Fruit fly (Drosophila melanogaster): Measurements from ENCODE around the gene ss.

ss gene

DNA sequence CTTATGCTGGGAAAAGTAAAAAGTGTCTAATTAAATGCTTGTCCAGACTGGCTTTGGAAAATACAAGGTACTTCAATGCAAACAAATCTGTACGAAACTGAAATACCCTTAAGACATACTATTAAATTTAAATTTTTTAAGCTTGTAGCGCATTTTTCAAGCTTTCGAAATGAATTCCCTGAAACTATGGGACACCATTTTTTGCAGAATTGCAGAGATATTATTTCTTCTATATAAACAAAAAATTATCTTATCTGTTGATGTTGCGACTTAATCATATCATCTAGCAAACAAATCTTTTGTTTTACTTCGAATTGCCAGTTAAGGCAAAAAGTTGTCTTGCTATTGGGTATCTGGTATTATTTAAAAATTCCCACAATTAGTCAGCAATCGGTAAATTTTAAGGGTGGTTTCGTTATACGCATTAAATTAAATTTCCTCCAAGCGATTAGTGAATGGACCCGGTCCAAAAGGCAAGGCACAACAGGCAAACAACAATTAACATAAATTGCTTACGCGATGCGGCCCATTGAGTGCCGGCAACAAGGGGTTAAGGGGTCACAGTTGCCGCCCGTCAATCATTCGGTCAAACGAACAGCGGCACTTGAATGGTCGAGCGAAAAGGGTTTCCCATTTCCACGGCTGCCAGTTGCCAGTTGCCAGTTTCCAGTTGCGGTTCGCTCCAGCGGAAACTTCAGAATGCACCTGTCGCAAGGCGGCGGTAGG is 67.0 kb downstream of the ss start (continued):
- TF ChIP-seq Smox (GFP tag; optimal IDR thresholded peaks at IDR 0.05) (peak; percentile 57), CG6792 (GFP tag; optimal IDR thresholded peaks at IDR 0.05) (peak; percentile 31), CG8319 (GFP tag; optimal IDR thresholded peaks at IDR 0.05) (no peak), CG4318 (GFP tag; optimal IDR thresholded peaks at IDR 0.05) (peak; percentile 70), CG1621 (tag; optimal IDR thresholded peaks at IDR 0.05) (no peak), CG11762 (GFP tag; optimal IDR thresholded peaks at IDR 0.05; ENCODE audit: insufficient read depth) (peak; percentile 27), CG3032 (tag; optimal IDR thresholded peaks at IDR 0.05) (no peak), CG8632 (GFP tag; optimal IDR thresholded peaks at IDR 0.05) (no peak), topi (GFP tag; optimal IDR thresholded peaks at IDR 0.05) (peak; percentile 56), Eip93F (GFP tag; optimal IDR thresholded peaks at IDR 0.05) (no peak), Hr4 (GFP tag; optimal IDR thresholded peaks at IDR 0.05) (peak; percentile 83), lz (GFP tag; optimal IDR thresholded peaks at IDR 0.05) (peak; percentile 62), CG10669 (GFP tag; optimal IDR thresholded peaks at IDR 0.05) (peak; percentile 4), esn (GFP tag; optimal IDR thresholded peaks at IDR 0.05) (peak; percentile 66), fd59A (GFP tag; optimal IDR thresholded peaks at IDR 0.05) (no peak), acj6 (GFP tag; optimal IDR thresholded peaks at IDR 0.05) (peak; percentile 15), CG11902 (GFP tag; optimal IDR thresholded peaks at IDR 0.05) (no peak), CG16779 (tag; optimal IDR thresholded peaks at IDR 0.05) (no peak)

dm6 chr3R:16335438-16336073 is 67.9 kb downstream of the ss start:
- TF ChIP-seq Hr4 (GFP tag; optimal IDR thresholded peaks at IDR 0.05) (no peak), fkh (GFP tag; optimal IDR thresholded peaks at IDR 0.05) (no peak), ss (GFP tag; optimal IDR thresholded peaks at IDR 0.05) (peak in 1 of 2 experiments; percentile 28), Eip78C (GFP tag) (peak; percentile 22), Gug (GFP tag; IDR thresholded peaks at IDR 0.05) (peak; percentile 10; the same call in 1 of the 2 replicates), eg (GFP tag; IDR thresholded peaks at IDR 0.05) (0 out of 3 replicates have a peak, but pooled peaks have one; percentile 20), svp (GFP tag) (no peak), CG8319 (GFP tag; optimal IDR thresholded peaks at IDR 0.05) (no peak), Eip93F (GFP tag; optimal IDR thresholded peaks at IDR 0.05) (no peak), topi (GFP tag; optimal IDR thresholded peaks at IDR 0.05) (no peak), Sox15 (GFP tag; optimal IDR thresholded peaks at IDR 0.05) (no peak), salr (GFP tag; optimal IDR thresholded peaks at IDR 0.05) (no peak), Smox (GFP tag; optimal IDR thresholded peaks at IDR 0.05) (no peak), CG31627 (GFP tag; optimal IDR thresholded peaks at IDR 0.05) (no peak), dsx (GFP tag; optimal IDR thresholded peaks at IDR 0.05; ENCODE audit: poor library complexity, severe bottlenecking) (no peak), fd85E (GFP tag; optimal IDR thresholded peaks at IDR 0.05) (no peak), Sox102F (GFP tag; optimal IDR thresholded peaks at IDR 0.05) (no peak), CG1621 (tag; optimal IDR thresholded peaks at IDR 0.05) (no peak), CG11902 (GFP tag; optimal IDR thresholded peaks at IDR 0.05) (no peak), CG6163 (GFP tag; IDR thresholded peaks at IDR 0.05) (0 out of 3 replicates have a peak, but pooled peaks have one; percentile 10), CG15336 (GFP tag; IDR thresholded peaks at IDR 0.05) (no peak), vri (GFP tag; optimal IDR thresholded peaks at IDR 0.05) (no peak), Hr38 (GFP tag; optimal IDR thresholded peaks at IDR 0.05) (no peak), CG4318 (GFP tag; optimal IDR thresholded peaks at IDR 0.05) (no peak), CG10669 (GFP tag; optimal IDR thresholded peaks at IDR 0.05) (no peak), CG6276 (GFP tag; optimal IDR thresholded peaks at IDR 0.05) (peak; percentile 43), CG10631 (GFP tag; optimal IDR thresholded peaks at IDR 0.05) (no peak)

- TF ChIP-seq CG7368 (GFP tag; optimal IDR thresholded peaks at IDR 0.05) (no peak), Eip78C (GFP tag) (peak; percentile 10), achi (GFP tag; optimal IDR thresholded peaks at IDR 0.05) (no peak), Hr38 (GFP tag; optimal IDR thresholded peaks at IDR 0.05) (no peak), CG6792 (GFP tag; optimal IDR thresholded peaks at IDR 0.05) (no peak), Sox15 (GFP tag; optimal IDR thresholded peaks at IDR 0.05) (no peak)
Measured at dm6 chr3R:16334797-16335196, 68.7 kb downstream of the ss start.

Measured in whole organism, prepupa.